Fruit fly (Drosophila melanogaster) whole organism, prepupa: ENCODE results near the gene CG15260.

Experiments
- Blimp-1 ChIP-seq: fragments of 200-800 bp; sonication (Bioruptor generic); optimal IDR thresholded peaks from 3 replicates; lab custom pipeline; 2017; ENCODE audit warnings: missing biosample characterization, missing genetic modification characterization, mild to moderate bottlenecking, moderate library complexity, missing genetic modification reagents
- CG10631 ChIP-seq: fragments of 200-800 bp; sonication (Bioruptor generic); optimal IDR thresholded peaks from 2 replicates; lab custom pipeline; 2016; ENCODE audit warnings: missing biosample characterization, missing genetic modification characterization
- CG11902 ChIP-seq: fragments of 200-800 bp; sonication (Bioruptor generic); optimal IDR thresholded peaks from 3 replicates; lab custom pipeline; 2016; ENCODE audit warnings: missing biosample characterization, missing genetic modification characterization
- CG15336 ChIP-seq: fragments of 200-800 bp; sonication (Bioruptor generic); IDR thresholded peaks from 2 replicates; pipeline ENCODE4 v1.3.6; 2022; ENCODE audit warnings: missing biosample characterization, missing genetic modification characterization
- CG1621 ChIP-seq: fragments of 200-800 bp; sonication (Bioruptor generic); optimal IDR thresholded peaks from 3 replicates; lab custom pipeline; 2018; ENCODE audit warnings: missing biosample characterization, mild to moderate bottlenecking, missing genetic modification characterization
- CG16779 ChIP-seq: fragments of 200-800 bp; sonication (Bioruptor generic); optimal IDR thresholded peaks from 3 replicates; lab custom pipeline; 2017; ENCODE audit warnings: missing biosample characterization, mild to moderate bottlenecking, missing genetic modification characterization
- CG3032 ChIP-seq: fragments of 200-800 bp; optimal IDR thresholded peaks from 2 replicates; lab custom pipeline; 2019; ENCODE audit warnings: missing biosample characterization, mild to moderate bottlenecking, missing genetic modification characterization, moderate library complexity
- CG31627 ChIP-seq: fragments of 200-800 bp; sonication (Bioruptor generic); optimal IDR thresholded peaks from 3 replicates; lab custom pipeline; 2016; ENCODE audit warnings: missing biosample characterization, missing genetic modification characterization
- CG32006 ChIP-seq: fragments of 200-800 bp; sonication (Bioruptor generic); optimal IDR thresholded peaks from 3 replicates; lab custom pipeline; 2017; ENCODE audit warnings: missing biosample characterization, mild to moderate bottlenecking, missing genetic modification characterization
- CG4318 ChIP-seq: fragments of 200-800 bp; sonication (Bioruptor generic); optimal IDR thresholded peaks from 3 replicates; lab custom pipeline; 2017; ENCODE audit warnings: missing biosample characterization, mild to moderate bottlenecking, missing genetic modification characterization
- CG6163 ChIP-seq: fragments of 200-800 bp; sonication (Bioruptor generic); IDR thresholded peaks from 3 replicates; pipeline ENCODE4 v1.3.6; 2022; ENCODE audit warnings: missing biosample characterization, missing genetic modification characterization
- CG6792 ChIP-seq: fragments of 200-800 bp; sonication (Bioruptor generic); optimal IDR thresholded peaks from 3 replicates; lab custom pipeline; 2016; ENCODE audit warnings: missing biosample characterization, missing genetic modification characterization
- CG6808 ChIP-seq: fragments of 200-800 bp; sonication (Bioruptor generic); optimal IDR thresholded peaks from 3 replicates; lab custom pipeline; 2017; ENCODE audit warnings: missing biosample characterization, missing genetic modification characterization, mild to moderate bottlenecking, moderate library complexity, missing genetic modification reagents
- CG7368 ChIP-seq: fragments of 200-800 bp; sonication (Bioruptor generic); optimal IDR thresholded peaks from 3 replicates; lab custom pipeline; 2016; ENCODE audit warnings: missing biosample characterization, missing genetic modification characterization
- CG8119 ChIP-seq: fragments of 200-800 bp; sonication (Bioruptor generic); IDR thresholded peaks from 3 replicates; pipeline ENCODE4 v1.3.6; 2022; ENCODE audit warnings: missing biosample characterization, missing genetic modification characterization
- Eip75B ChIP-seq: fragments of 200-800 bp; sonication (Bioruptor generic); optimal IDR thresholded peaks from 3 replicates; lab custom pipeline; 2016; ENCODE audit warnings: missing biosample characterization, missing genetic modification characterization
- Eip78C ChIP-seq: fragments of 200-800 bp; sonication (Bioruptor generic); peaks from one replicate; lab custom pipeline; 2016; ENCODE audit warnings: missing biosample characterization, missing genetic modification characterization
- Eip93F ChIP-seq: fragments of 200-800 bp; sonication (Bioruptor generic); optimal IDR thresholded peaks from 2 replicates; lab custom pipeline; 2016; ENCODE audit warnings: missing biosample characterization, mild to moderate bottlenecking, missing genetic modification characterization
- Ets21C ChIP-seq: fragments of 200-800 bp; sonication (Bioruptor generic); optimal IDR thresholded peaks from 3 replicates; lab custom pipeline; 2016; ENCODE audit warnings: missing biosample characterization, missing genetic modification characterization
- Ets96B ChIP-seq: fragments of 200-800 bp; optimal IDR thresholded peaks from 2 replicates; lab custom pipeline; 2019; ENCODE audit warnings: missing biosample characterization, mild to moderate bottlenecking, missing genetic modification characterization, moderate library complexity
- Gug ChIP-seq: fragments of 200-800 bp; sonication (Bioruptor generic); IDR thresholded peaks from 2 replicates; pipeline ENCODE4 v1.3.6; 2022; ENCODE audit warnings: missing biosample characterization, missing genetic modification characterization
- Hr38 ChIP-seq: sonication (Bioruptor generic); optimal IDR thresholded peaks from 2 replicates; lab custom pipeline; 2016; ENCODE audit warnings: missing biosample characterization, missing genetic modification characterization
- Hr39 ChIP-seq: fragments of 200-800 bp; sonication (Bioruptor generic); optimal IDR thresholded peaks from 2 replicates; lab custom pipeline; 2016; ENCODE audit warnings: missing biosample characterization, missing genetic modification characterization
- Met ChIP-seq: fragments of 200-800 bp; sonication (Bioruptor generic); optimal IDR thresholded peaks from 3 replicates; lab custom pipeline; 2016; ENCODE audit warnings: missing biosample characterization, missing genetic modification characterization
- Smox ChIP-seq: fragments of 200-800 bp; sonication (Bioruptor generic); optimal IDR thresholded peaks from 3 replicates; lab custom pipeline; 2016; ENCODE audit warnings: missing biosample characterization, missing genetic modification characterization
- Sox102F ChIP-seq: fragments of 200-800 bp; sonication (Bioruptor generic); optimal IDR thresholded peaks from 2 replicates; lab custom pipeline; 2016; ENCODE audit warnings: missing biosample characterization, mild to moderate bottlenecking, missing genetic modification characterization
- Sox14 ChIP-seq: fragments of 200-800 bp; sonication (Bioruptor generic); optimal IDR thresholded peaks from 3 replicates; lab custom pipeline; 2016; ENCODE audit warnings: missing biosample characterization, missing genetic modification characterization
- Sox15 ChIP-seq: fragments of 200-800 bp; sonication (Bioruptor generic); optimal IDR thresholded peaks from 3 replicates; lab custom pipeline; 2016; ENCODE audit warnings: missing biosample characterization, missing genetic modification characterization
- achi ChIP-seq: fragments of 200-800 bp; sonication (Bioruptor generic); optimal IDR thresholded peaks from 3 replicates; lab custom pipeline; 2016; ENCODE audit warnings: missing biosample characterization, missing genetic modification characterization
- acj6 ChIP-seq: fragments of 200-800 bp; sonication (Bioruptor generic); optimal IDR thresholded peaks from 3 replicates; lab custom pipeline; 2016; ENCODE audit warnings: missing biosample characterization, missing genetic modification characterization
- cyc ChIP-seq: fragments of 200-800 bp; sonication (Bioruptor generic); optimal IDR thresholded peaks from 3 replicates; lab custom pipeline; 2016; ENCODE audit warnings: missing biosample characterization, missing genetic modification characterization
- dac ChIP-seq: fragments of 200-800 bp; sonication (Bioruptor generic); optimal IDR thresholded peaks from 2 replicates; lab custom pipeline; 2017; ENCODE audit warnings: missing biosample characterization, mild to moderate bottlenecking, missing genetic modification characterization
- dsx ChIP-seq: fragments of 200-800 bp; optimal IDR thresholded peaks from 3 replicates; lab custom pipeline; 2019; ENCODE audit warnings: missing biosample characterization, mild to moderate bottlenecking, missing genetic modification characterization, moderate library complexity; ENCODE audit not compliant: poor library complexity, severe bottlenecking
- eg ChIP-seq: fragments of 200-800 bp; sonication (Bioruptor generic); IDR thresholded peaks from 3 replicates; pipeline ENCODE4 v1.3.6; 2022; ENCODE audit warnings: missing biosample characterization, missing genetic modification characterization
- esn ChIP-seq: fragments of 200-800 bp; sonication (Bioruptor generic); optimal IDR thresholded peaks from 2 replicates; lab custom pipeline; 2016; ENCODE audit warnings: missing biosample characterization, mild to moderate bottlenecking, missing genetic modification characterization, moderate library complexity
- fd59A ChIP-seq: fragments of 200-800 bp; sonication (Bioruptor generic); optimal IDR thresholded peaks from 2 replicates; lab custom pipeline; 2017; ENCODE audit warnings: missing biosample characterization, mild to moderate bottlenecking, missing genetic modification characterization, missing genetic modification reagents
- fkh ChIP-seq: fragments of 200-800 bp; sonication (Bioruptor generic); optimal IDR thresholded peaks from 3 replicates; lab custom pipeline; 2017; ENCODE audit warnings: missing biosample characterization, mild to moderate bottlenecking, missing genetic modification characterization, moderate library complexity
- lz ChIP-seq: fragments of 200-800 bp; sonication (Bioruptor generic); optimal IDR thresholded peaks from 3 replicates; lab custom pipeline; 2016; ENCODE audit warnings: missing biosample characterization, missing genetic modification characterization
- net ChIP-seq: fragments of 200-800 bp; sonication (Bioruptor generic); optimal IDR thresholded peaks from 3 replicates; lab custom pipeline; 2016; ENCODE audit warnings: missing biosample characterization, missing genetic modification characterization
- salr ChIP-seq, 2 experiments: fragments of 200-800 bp; sonication (Bioruptor generic); optimal IDR thresholded peaks; 3 replicates each; lab custom pipeline; 2016 to 2018; ENCODE audit warnings: missing biosample characterization in 2 of 2, missing genetic modification characterization in 2 of 2, mild to moderate bottlenecking in 1 of 2
- spab ChIP-seq: fragments of 200-800 bp; sonication (Bioruptor generic); optimal IDR thresholded peaks from 2 replicates; lab custom pipeline; 2017; ENCODE audit warnings: missing biosample characterization, mild to moderate bottlenecking, missing genetic modification characterization, missing genetic modification reagents
- ss ChIP-seq, 2 experiments: fragments of 200-800 bp; sonication (Bioruptor generic); optimal IDR thresholded peaks; 2 replicates in 1 of 2; 3 replicates in 1 of 2; lab custom pipeline; 2017 to 2018; ENCODE audit warnings: mild to moderate bottlenecking in 2 of 2, missing biosample characterization in 2 of 2, missing genetic modification characterization in 2 of 2, moderate library complexity in 1 of 2
- svp ChIP-seq: fragments of 200-800 bp; sonication (Bioruptor generic); peaks from one replicate; lab custom pipeline; 2016; ENCODE audit warnings: missing biosample characterization, missing genetic modification characterization
- topi ChIP-seq: fragments of 200-800 bp; sonication (Bioruptor generic); optimal IDR thresholded peaks from 3 replicates; lab custom pipeline; 2016; ENCODE audit warnings: missing biosample characterization, missing genetic modification characterization

The CG15260 gene

dm6 chr2L:15271757-15272589, 20.1 kb downstream of the CG15260 start, which contains the start of gene Cul3 (continued):
- TF ChIP-seq CG10631 (GFP tag; lab: Kevin White, UChicago), result peak; percentile 51
- TF ChIP-seq Eip75B (GFP tag; lab: Kevin White, UChicago), result no peak
- TF ChIP-seq fd59A, result no peak
- TF ChIP-seq ss (GFP tag; optimal IDR thresholded peaks at IDR 0.05; lab: Kevin White, UChicago), result no peak
- no peak for TF ChIP-seq CG31627
- no peak for TF ChIP-seq spab
- no peak for TF ChIP-seq cyc (GFP tag; lab: Kevin White, UChicago)
- no peak for TF ChIP-seq dac
- no peak for TF ChIP-seq Hr39 (GFP tag; lab: Kevin White, UChicago)
- TF ChIP-seq Blimp-1, result no peak
- TF ChIP-seq CG11902 (GFP tag; lab: Kevin White, UChicago), result no peak
- TF ChIP-seq CG4318, result no peak
- no peak for TF ChIP-seq Sox102F (GFP tag; lab: Kevin White, UChicago)
- TF ChIP-seq Hr38 (GFP tag; lab: Kevin White, UChicago), result no peak
- no peak for TF ChIP-seq CG16779
- peak; percentile 66 for TF ChIP-seq Eip78C (GFP tag; lab: Kevin White, UChicago)
- peak; percentile 35 for TF ChIP-seq svp
- no peak for TF ChIP-seq topi (GFP tag; lab: Kevin White, UChicago)
- no peak for TF ChIP-seq net (GFP tag; lab: Kevin White, UChicago)
- no peak for TF ChIP-seq lz (GFP tag; lab: Kevin White, UChicago)
- no peak for TF ChIP-seq Sox15 (GFP tag; lab: Kevin White, UChicago)
- no peak for TF ChIP-seq Ets96B (tag; lab: Kevin White, UChicago)
- no peak for TF ChIP-seq CG7368 (GFP tag; lab: Kevin White, UChicago)
- no peak for TF ChIP-seq CG1621 (tag; lab: Kevin White, UChicago)
- TF ChIP-seq Ets21C (GFP tag; lab: Kevin White, UChicago), result no peak
- TF ChIP-seq CG6808 (GFP tag; lab: Kevin White, UChicago), result no peak
- no peak for TF ChIP-seq eg (GFP tag; lab: Robert Waterston, UW)

dm6 chr2L:15271336-15271735, 20.7 kb downstream of the CG15260 start:
- TF ChIP-seq CG3032 (tag; lab: Kevin White, UChicago) (no peak), ss (GFP tag; optimal IDR thresholded peaks at IDR 0.05; lab: Kevin White, UChicago) (peak in 1 of 2 experiments; percentile 11), achi (GFP tag; lab: Kevin White, UChicago) (no peak), fkh (GFP tag; lab: Kevin White, UChicago) (peak; percentile 27), Sox14 (GFP tag; lab: Kevin White, UChicago) (peak; percentile 16), CG10631 (GFP tag; lab: Kevin White, UChicago) (no peak), dsx (GFP tag; lab: Kevin White, UChicago) (no peak)

- TF ChIP-seq achi (GFP tag; lab: Kevin White, UChicago), result peak; percentile 41
- TF ChIP-seq Met, result no peak
- no peak for TF ChIP-seq Eip93F
- TF ChIP-seq Sox15 (GFP tag; lab: Kevin White, UChicago), result no peak
- TF ChIP-seq Sox102F (GFP tag; lab: Kevin White, UChicago), result peak; percentile 56
- peak; percentile 51; the same call in 1 of the 2 replicates for TF ChIP-seq Gug
- TF ChIP-seq CG32006 (GFP tag; lab: Kevin White, UChicago), result no peak
- peak; percentile 79 for TF ChIP-seq CG15336 (GFP tag; lab: Robert Waterston, UW)
- no peak for TF ChIP-seq lz (GFP tag; lab: Kevin White, UChicago)
- peak in 1 of 2 experiments; percentile 24 for TF ChIP-seq salr (GFP tag; optimal IDR thresholded peaks at IDR 0.05; lab: Kevin White, UChicago)
- TF ChIP-seq acj6 (GFP tag; lab: Kevin White, UChicago), result no peak
- TF ChIP-seq fd59A, result peak; percentile 25
- peak; percentile 87 for TF ChIP-seq CG1621 (tag; lab: Kevin White, UChicago)
- TF ChIP-seq Eip75B (GFP tag; lab: Kevin White, UChicago), result peak; percentile 56
- peak; percentile 36 for TF ChIP-seq CG6792
- peak; percentile 87 to 90 for TF ChIP-seq ss (GFP tag; optimal IDR thresholded peaks at IDR 0.05; lab: Kevin White, UChicago)
- no peak for TF ChIP-seq CG11902 (GFP tag; lab: Kevin White, UChicago)
- peak; percentile 79 for TF ChIP-seq svp
- TF ChIP-seq CG7368 (GFP tag; lab: Kevin White, UChicago), result no peak
- peak; percentile 71 for TF ChIP-seq spab
- TF ChIP-seq Smox (GFP tag; lab: Kevin White, UChicago), result no peak
- peak; percentile 87 for TF ChIP-seq CG6163
- TF ChIP-seq Hr39 (GFP tag; lab: Kevin White, UChicago), result no peak
- peak; percentile 80 for TF ChIP-seq CG8119
- no peak for TF ChIP-seq Ets21C (GFP tag; lab: Kevin White, UChicago)
- TF ChIP-seq dac, result no peak
- TF ChIP-seq fkh (GFP tag; lab: Kevin White, UChicago), result peak; percentile 97
- TF ChIP-seq esn (GFP tag; lab: Kevin White, UChicago), result peak; percentile 51
Measured at dm6 chr2L:15264483-15264987, 27.5 kb downstream of the CG15260 start, which contains the start of gene yuri. Gene yuri, minus strand, starts transcription at chr2L:15264692.
